Worm (Caenorhabditis elegans): ENCODE results near the gene tmem-231.

tmem-231 gene

ce11 chrIV:8473756-8474155, 47.2 kb downstream of the tmem-231 start, which contains the start of gene C28C12.11:
TSS of gene C28C12.11 (plus strand) at chrIV:8474056.
- no peak for TF ChIP-seq unc-62 (GFP tag; optimal IDR thresholded peaks at IDR 0.05)

- TF ChIP-seq unc-62 (GFP tag; optimal IDR thresholded peaks at IDR 0.05) = no peak
Observed at ce11 chrIV:8475030-8475679, 48.6 kb downstream of the tmem-231 start.

ce11 chrIV:8476166-8476565, 49.6 kb downstream of the tmem-231 start:
- no peak for TF ChIP-seq unc-62 (GFP tag; optimal IDR thresholded peaks at IDR 0.05)

- TF ChIP-seq unc-62 (GFP tag; optimal IDR thresholded peaks at IDR 0.05) = no peak
Observed at ce11 chrIV:8476880-8477279, 50.3 kb downstream of the tmem-231 start, which contains the start of gene spp-10. TSS of gene spp-10 (plus strand) at chrIV:8477180.
